Worm (Caenorhabditis elegans) whole organism, L3 larva: ENCODE results near the gene top-2.

Experiments
- R02D3.7 ChIP-seq: fragments of 150-350 bp; optimal IDR thresholded peaks from 2 replicates; lab custom pipeline; 2014; ENCODE audit warnings: missing biosample characterization, missing genetic modification characterization
- ZK546.5 ChIP-seq: sonication (generic microtip); optimal IDR thresholded peaks from 2 replicates; lab custom pipeline; 2017; ENCODE audit warnings: missing biosample characterization, missing genetic modification characterization
- aly-2 ChIP-seq: fragments of 150-350 bp; optimal IDR thresholded peaks from 2 replicates; lab custom pipeline; 2014; ENCODE audit warnings: missing biosample characterization, missing genetic modification characterization
- ama-1 ChIP-seq: fragments of 150-350 bp; optimal IDR thresholded peaks from 2 replicates; lab custom pipeline; 2018
- ceh-16 ChIP-seq: sonication (generic microtip); optimal IDR thresholded peaks from 2 replicates; lab custom pipeline; 2017; ENCODE audit warnings: missing biosample characterization, missing genetic modification characterization
- ceh-28 ChIP-seq: fragments of 150-350 bp; optimal IDR thresholded peaks from 2 replicates; lab custom pipeline; 2014; ENCODE audit warnings: missing biosample characterization, missing genetic modification reagents, missing genetic modification characterization
- ceh-82 ChIP-seq: fragments of 150-350 bp; optimal IDR thresholded peaks from 2 replicates; lab custom pipeline; 2014; ENCODE audit warnings: missing biosample characterization, missing genetic modification characterization
- ceh-9 ChIP-seq: sonication (generic microtip); optimal IDR thresholded peaks from 2 replicates; lab custom pipeline; 2018; ENCODE audit warnings: missing biosample characterization, missing genetic modification characterization
- daf-12 ChIP-seq: fragments of 150-350 bp; optimal IDR thresholded peaks from 2 replicates; lab custom pipeline; 2014; ENCODE audit warnings: missing biosample characterization, missing genetic modification reagents, missing genetic modification characterization
- egl-27 ChIP-seq: sonication (generic microtip); optimal IDR thresholded peaks from 4 replicates; lab custom pipeline; 2017; ENCODE audit warnings: missing biosample characterization, missing genetic modification reagents, missing genetic modification characterization
- egl-5 ChIP-seq: fragments of 150-350 bp; optimal IDR thresholded peaks from 2 replicates; lab custom pipeline; 2017; ENCODE audit warnings: missing biosample characterization, missing genetic modification reagents, missing genetic modification characterization, inconsistent platforms
- elt-1 ChIP-seq: fragments of 150-350 bp; optimal IDR thresholded peaks from 2 replicates; lab custom pipeline; 2014; ENCODE audit warnings: missing biosample characterization, missing genetic modification characterization
- elt-2 ChIP-seq: sonication (generic microtip); optimal IDR thresholded peaks from 2 replicates; lab custom pipeline; 2016; ENCODE audit warnings: missing genetic modification reagents, mild to moderate bottlenecking, missing genetic modification characterization, missing compliant biosample characterization
- elt-3 ChIP-seq, 3 experiments: fragments of 150-350 bp in 1 of 3; sonication (generic microtip) in 2 of 3; optimal IDR thresholded peaks; 2 replicates in 2 of 3; 4 replicates in 1 of 3; lab custom pipeline; 2014 to 2017; ENCODE audit warnings: missing biosample characterization in 3 of 3, missing genetic modification characterization in 3 of 3
- eor-1 ChIP-seq, 2 experiments: fragments of 150-350 bp; optimal IDR thresholded peaks; 2 replicates each; lab custom pipeline; 2014 to 2018; ENCODE audit warnings: missing biosample characterization in 2 of 2, missing genetic modification characterization in 2 of 2
- fkh-10 ChIP-seq: sonication (generic microtip); optimal IDR thresholded peaks from 2 replicates; lab custom pipeline; 2017; ENCODE audit warnings: missing biosample characterization, missing genetic modification reagents, missing genetic modification characterization
- fkh-2 ChIP-seq: fragments of 150-350 bp; optimal IDR thresholded peaks from 2 replicates; lab custom pipeline; 2014; ENCODE audit warnings: missing biosample characterization, missing genetic modification reagents, missing genetic modification characterization
- fos-1 ChIP-seq: fragments of 150-350 bp; optimal IDR thresholded peaks from 2 replicates; lab custom pipeline; 2014; ENCODE audit warnings: missing biosample characterization, missing genetic modification characterization
- hmg-11 ChIP-seq: sonication (generic microtip); optimal IDR thresholded peaks from 2 replicates; lab custom pipeline; 2016; ENCODE audit warnings: missing genetic modification characterization, missing compliant biosample characterization
- jun-1 ChIP-seq: fragments of 150-350 bp; optimal IDR thresholded peaks from 2 replicates; lab custom pipeline; 2014; ENCODE audit warnings: missing biosample characterization, missing genetic modification reagents, missing genetic modification characterization
- lin-15B ChIP-seq: fragments of 150-350 bp; optimal IDR thresholded peaks from 2 replicates; lab custom pipeline; 2014; ENCODE audit warnings: missing biosample characterization, missing genetic modification characterization
- lin-39 ChIP-seq: fragments of 150-350 bp; optimal IDR thresholded peaks from 2 replicates; lab custom pipeline; 2018; ENCODE audit warnings: missing biosample characterization, missing genetic modification reagents, missing genetic modification characterization
- lsy-12 ChIP-seq: sonication (generic microtip); optimal IDR thresholded peaks from 2 replicates; lab custom pipeline; 2016; ENCODE audit warnings: mild to moderate bottlenecking, missing genetic modification characterization, missing compliant biosample characterization
- mdl-1 ChIP-seq: fragments of 150-350 bp; optimal IDR thresholded peaks from 2 replicates; lab custom pipeline; 2014; ENCODE audit warnings: missing biosample characterization, missing genetic modification characterization
- mml-1 ChIP-seq: fragments of 150-350 bp; sonication (generic microtip); optimal IDR thresholded peaks from 3 replicates; lab custom pipeline; 2014; ENCODE audit warnings: missing biosample characterization, missing genetic modification characterization
- nfya-1 ChIP-seq: sonication (generic microtip); optimal IDR thresholded peaks from 2 replicates; lab custom pipeline; 2017; ENCODE audit warnings: missing genetic modification characterization, mild to moderate bottlenecking, missing compliant biosample characterization, antibody characterized with exemption, moderate library complexity; ENCODE audit not compliant: insufficient read depth
- nhr-11 ChIP-seq: fragments of 150-350 bp; optimal IDR thresholded peaks from 2 replicates; lab custom pipeline; 2014; ENCODE audit warnings: missing biosample characterization, missing genetic modification characterization
- nhr-12 ChIP-seq: fragments of 150-350 bp; optimal IDR thresholded peaks from 2 replicates; lab custom pipeline; 2014; ENCODE audit warnings: missing biosample characterization, missing genetic modification characterization
- nhr-23 ChIP-seq: fragments of 150-350 bp; optimal IDR thresholded peaks from 2 replicates; lab custom pipeline; 2014; ENCODE audit warnings: missing biosample characterization, missing genetic modification reagents, missing genetic modification characterization
- nhr-237 ChIP-seq: fragments of 150-350 bp; optimal IDR thresholded peaks from 2 replicates; lab custom pipeline; 2014; ENCODE audit warnings: missing biosample characterization, missing genetic modification characterization
- nhr-25 ChIP-seq: sonication (generic microtip); optimal IDR thresholded peaks from 2 replicates; lab custom pipeline; 2017; ENCODE audit warnings: missing biosample characterization, missing genetic modification characterization
- nhr-28 ChIP-seq: fragments of 150-350 bp; optimal IDR thresholded peaks from 2 replicates; lab custom pipeline; 2014; ENCODE audit warnings: missing biosample characterization, missing genetic modification characterization
- nhr-43 ChIP-seq: sonication (generic microtip); optimal IDR thresholded peaks from 2 replicates; lab custom pipeline; 2016; ENCODE audit warnings: mild to moderate bottlenecking, missing genetic modification characterization, missing compliant biosample characterization; ENCODE audit not compliant: poor library complexity, severe bottlenecking
- nhr-67 ChIP-seq: fragments of 150-350 bp; optimal IDR thresholded peaks from 2 replicates; lab custom pipeline; 2014; ENCODE audit warnings: missing biosample characterization, missing genetic modification characterization
- nhr-76 ChIP-seq: fragments of 150-350 bp; sonication (generic microtip); optimal IDR thresholded peaks from 5 replicates; lab custom pipeline; 2014; ENCODE audit warnings: missing biosample characterization, missing genetic modification characterization
- nhr-77 ChIP-seq: fragments of 150-350 bp; optimal IDR thresholded peaks from 2 replicates; lab custom pipeline; 2014; ENCODE audit warnings: missing biosample characterization, missing genetic modification characterization
- pha-4 ChIP-seq: fragments of 150-350 bp; optimal IDR thresholded peaks from 2 replicates; lab custom pipeline; 2014; ENCODE audit warnings: missing biosample characterization, missing genetic modification reagents, missing genetic modification characterization
- pqm-1 ChIP-seq: fragments of 150-350 bp; optimal IDR thresholded peaks from 2 replicates; lab custom pipeline; 2017; ENCODE audit warnings: missing biosample characterization, missing genetic modification characterization, inconsistent platforms
- sea-2 ChIP-seq: fragments of 150-350 bp; sonication (generic microtip); optimal IDR thresholded peaks from 4 replicates; lab custom pipeline; 2014; ENCODE audit warnings: missing biosample characterization, missing genetic modification reagents, missing genetic modification characterization
- skn-1 ChIP-seq: fragments of 150-350 bp; optimal IDR thresholded peaks from 2 replicates; lab custom pipeline; 2014; ENCODE audit warnings: missing biosample characterization, missing genetic modification characterization
- snpc-4 ChIP-seq: fragments of 150-350 bp; optimal IDR thresholded peaks from 2 replicates; lab custom pipeline; 2014; ENCODE audit warnings: missing biosample characterization, missing genetic modification characterization
- tbx-2 ChIP-seq: sonication (generic microtip); optimal IDR thresholded peaks from 2 replicates; lab custom pipeline; 2016; ENCODE audit warnings: mild to moderate bottlenecking, missing genetic modification characterization, missing compliant biosample characterization
- unc-39 ChIP-seq: sonication (generic microtip); optimal IDR thresholded peaks from 4 replicates; lab custom pipeline; 2017; ENCODE audit warnings: missing biosample characterization, missing genetic modification characterization
- unc-62 ChIP-seq: fragments of 150-350 bp; sonication (generic microtip); optimal IDR thresholded peaks from 4 replicates; lab custom pipeline; 2014; ENCODE audit warnings: missing biosample characterization, missing genetic modification reagents, missing genetic modification characterization
- zag-1 ChIP-seq: fragments of 150-350 bp; optimal IDR thresholded peaks from 2 replicates; lab custom pipeline; 2014; ENCODE audit warnings: missing biosample characterization, missing genetic modification characterization
- ztf-11 ChIP-seq: fragments of 150-350 bp; optimal IDR thresholded peaks from 2 replicates; lab custom pipeline; 2014; ENCODE audit warnings: missing biosample characterization, missing genetic modification characterization
- ztf-4 ChIP-seq: fragments of 150-350 bp; optimal IDR thresholded peaks from 2 replicates; lab custom pipeline; 2014; ENCODE audit warnings: missing biosample characterization, missing genetic modification characterization

Gene top-2

ce11 chrII:11874674-11875198, at the start of gene top-2, which contains the start of gene npp-3:
Gene top-2, plus strand, starts transcription at chrII:11875148.
Gene npp-3, minus strand, starts transcription at chrII:11874788.
- TF ChIP-seq ceh-16 (no peak), mdl-1 (tag; lab: Kevin White, UChicago) (no peak), aly-2 (no peak), nhr-76 (tag; lab: Kevin White, UChicago) (no peak), nhr-67 (tag; lab: Kevin White, UChicago) (no peak), fkh-10 (GFP tag; lab: Kevin White, UChicago) (peak; percentile 91), ceh-82 (tag; lab: Kevin White, UChicago) (peak; percentile 77), skn-1 (tag; lab: Kevin White, UChicago) (peak; percentile 93), elt-2 (tag; lab: Kevin White, UChicago) (peak; percentile 69), pha-4 (tag; lab: Kevin White, UChicago) (peak; percentile 98), egl-5 (tag; lab: Kevin White, UChicago) (peak; percentile 92), nhr-25 (tag; lab: Kevin White, UChicago) (peak; percentile 97), ceh-9 (tag; lab: Kevin White, UChicago) (no peak), pqm-1 (peak; percentile 57), lsy-12 (tag; lab: Kevin White, UChicago) (peak; percentile 89), zag-1 (tag; lab: Kevin White, UChicago) (no peak), egl-27 (tag; lab: Kevin White, UChicago) (peak; percentile 34), lin-15B (tag; lab: Kevin White, UChicago) (peak; percentile 96), ceh-28 (peak; percentile 85), snpc-4 (peak; percentile 82), elt-3 (tag; optimal IDR thresholded peaks at IDR 0.05; lab: Kevin White, UChicago) (no peak), fos-1 (no peak), nhr-77 (tag; lab: Kevin White, UChicago) (peak; percentile 75), nhr-237 (tag; lab: Kevin White, UChicago) (no peak), unc-39 (tag; lab: Kevin White, UChicago) (no peak), hmg-11 (tag; lab: Kevin White, UChicago) (peak; percentile 89), nfya-1 (peak; percentile 99), nhr-43 (tag; lab: Kevin White, UChicago) (peak; percentile 84), ztf-11 (tag; lab: Kevin White, UChicago) (no peak), tbx-2 (tag; lab: Kevin White, UChicago) (peak; percentile 75), nhr-12 (tag; lab: Kevin White, UChicago) (no peak), ztf-4 (tag; lab: Kevin White, UChicago) (peak; percentile 41), lin-39 (tag; lab: Kevin White, UChicago) (peak; percentile 97), nhr-28 (tag; lab: Kevin White, UChicago) (no peak), fkh-2 (tag; lab: Kevin White, UChicago) (no peak), elt-1 (peak; percentile 75), ZK546.5 (tag; lab: Kevin White, UChicago) (peak; percentile 26), R02D3.7 (tag; lab: Kevin White, UChicago) (peak; percentile 93), jun-1 (tag; lab: Kevin White, UChicago) (peak; percentile 80), eor-1 (tag; optimal IDR thresholded peaks at IDR 0.05; lab: Kevin White, UChicago) (no peak), unc-62 (GFP tag; lab: Kevin White, UChicago) (peak; percentile 62), sea-2 (GFP tag; lab: Kevin White, UChicago) (no peak), nhr-11 (peak; percentile 97), nhr-23 (tag; lab: Kevin White, UChicago) (peak; percentile 96), daf-12 (no peak), mml-1 (tag; lab: Kevin White, UChicago) (no peak), ama-1 (lab: Kevin White, UChicago) (peak; percentile 75)
